Fruit fly (Drosophila melanogaster) whole organism, embryonic: ENCODE measurements around the gene CG9360.

Experiments used
- CG10366 ChIP-seq: fragments of 200-800 bp; sonication (Bioruptor generic); IDR thresholded peaks from 2 replicates; pipeline ENCODE4 v1.3.6; 2022; ENCODE audit warnings: missing biosample characterization, missing genetic modification characterization
- CG11247 ChIP-seq: fragments of 200-800 bp; sonication (Bioruptor generic); IDR thresholded peaks from 2 replicates; pipeline ENCODE4 v1.3.6; 2022; ENCODE audit warnings: missing biosample characterization, missing genetic modification characterization
- CG12155 ChIP-seq: fragments of 200-800 bp; sonication (Bioruptor generic); optimal IDR thresholded peaks from 3 replicates; lab custom pipeline; 2016; ENCODE audit warnings: missing biosample characterization, missing genetic modification characterization
- CG12391 ChIP-seq: fragments of 200-800 bp; sonication (Bioruptor generic); optimal IDR thresholded peaks from 3 replicates; lab custom pipeline; 2018; ENCODE audit warnings: missing biosample characterization, mild to moderate bottlenecking, missing genetic modification characterization, moderate library complexity
- CG13894 ChIP-seq: fragments of 200-800 bp; sonication (Bioruptor generic); optimal IDR thresholded peaks from 3 replicates; lab custom pipeline; 2018; ENCODE audit warnings: missing biosample characterization, mild to moderate bottlenecking, missing genetic modification characterization, moderate library complexity
- CG14667 ChIP-seq: fragments of 200-800 bp; sonication (Bioruptor generic); IDR thresholded peaks from 2 replicates; pipeline ENCODE4 v1.3.6; 2022; ENCODE audit warnings: missing biosample characterization, missing genetic modification characterization
- CG14710 ChIP-seq: fragments of 200-800 bp; sonication (Bioruptor generic); optimal IDR thresholded peaks from 3 replicates; lab custom pipeline; 2019; ENCODE audit warnings: missing biosample characterization, mild to moderate bottlenecking, missing genetic modification characterization, moderate library complexity
- CG14965 ChIP-seq: fragments of 200-800 bp; sonication (Bioruptor generic); optimal IDR thresholded peaks from 2 replicates; lab custom pipeline; 2016; ENCODE audit warnings: missing biosample characterization, missing genetic modification characterization, borderline replicate concordance
- CG16815 ChIP-seq: fragments of 200-800 bp; sonication (Bioruptor generic); optimal IDR thresholded peaks from 3 replicates; lab custom pipeline; 2017; ENCODE audit warnings: missing biosample characterization, mild to moderate bottlenecking, missing genetic modification characterization
- CG18011 ChIP-seq: fragments of 200-800 bp; sonication (Bioruptor generic); optimal IDR thresholded peaks from 2 replicates; lab custom pipeline; 2017; ENCODE audit warnings: missing biosample characterization, missing genetic modification characterization, mild to moderate bottlenecking, moderate library complexity, missing genotype
- CG2678 ChIP-seq: fragments of 200-800 bp; sonication (Bioruptor generic); optimal IDR thresholded peaks from 3 replicates; lab custom pipeline; 2019; ENCODE audit warnings: missing biosample characterization, mild to moderate bottlenecking, missing genetic modification characterization, moderate library complexity
- CG30403 ChIP-seq: fragments of 200-800 bp; sonication (Bioruptor generic); optimal IDR thresholded peaks from 3 replicates; lab custom pipeline; 2016; ENCODE audit warnings: missing biosample characterization, missing genetic modification characterization
- CG31388 ChIP-seq: fragments of 200-800 bp; sonication (Bioruptor generic); optimal IDR thresholded peaks from 2 replicates; lab custom pipeline; 2016; ENCODE audit warnings: missing biosample characterization, missing genetic modification characterization
- CG34376 ChIP-seq: fragments of 200-800 bp; sonication (Bioruptor generic); optimal IDR thresholded peaks from 2 replicates; lab custom pipeline; 2018; ENCODE audit warnings: missing biosample characterization, mild to moderate bottlenecking, missing genetic modification characterization
- CG5953 ChIP-seq: fragments of 200-800 bp; sonication (Bioruptor generic); IDR thresholded peaks from 2 replicates; pipeline ENCODE4 v1.3.6; 2022; ENCODE audit warnings: missing biosample characterization, missing genetic modification characterization
- CG6654 ChIP-seq: fragments of 200-800 bp; sonication (Bioruptor generic); optimal IDR thresholded peaks from 2 replicates; lab custom pipeline; 2017; ENCODE audit warnings: missing biosample characterization, mild to moderate bottlenecking, missing genetic modification characterization
- CG7786 ChIP-seq: fragments of 200-800 bp; sonication (Bioruptor generic); optimal IDR thresholded peaks from 2 replicates; lab custom pipeline; 2016; ENCODE audit warnings: missing biosample characterization, missing genetic modification characterization
- CG8388 ChIP-seq: fragments of 200-800 bp; sonication (Bioruptor generic); optimal IDR thresholded peaks from 2 replicates; lab custom pipeline; 2019; ENCODE audit warnings: missing biosample characterization, mild to moderate bottlenecking, missing genetic modification characterization, moderate library complexity
- CG8765 ChIP-seq: fragments of 200-800 bp; sonication (Bioruptor generic); IDR thresholded peaks from 2 replicates; pipeline ENCODE4 v1.3.6; 2022; ENCODE audit warnings: missing biosample characterization, missing genetic modification characterization
- CG9215 ChIP-seq: fragments of 200-800 bp; sonication (Bioruptor generic); IDR thresholded peaks from 2 replicates; pipeline ENCODE4 v1.3.6; 2022; ENCODE audit warnings: missing biosample characterization, missing genetic modification characterization
- CG9727 ChIP-seq: fragments of 200-800 bp; sonication (Bioruptor generic); optimal IDR thresholded peaks from 3 replicates; lab custom pipeline; 2017; ENCODE audit warnings: missing biosample characterization, mild to moderate bottlenecking, missing genetic modification characterization
- CG9817 ChIP-seq: fragments of 200-800 bp; sonication (Bioruptor generic); optimal IDR thresholded peaks from 2 replicates; lab custom pipeline; 2018; ENCODE audit warnings: missing biosample characterization, mild to moderate bottlenecking, missing genetic modification characterization, moderate library complexity
- Dek ChIP-seq: fragments of 200-800 bp; sonication (Bioruptor generic); optimal IDR thresholded peaks from 3 replicates; lab custom pipeline; 2019; ENCODE audit warnings: missing biosample characterization, mild to moderate bottlenecking, missing genetic modification characterization, moderate library complexity
- Doc2 ChIP-seq: fragments of 200-800 bp; sonication (Bioruptor generic); IDR thresholded peaks from 2 replicates; pipeline ENCODE4 v1.3.6; 2022; ENCODE audit warnings: missing biosample characterization, missing genetic modification characterization
- Fer1 ChIP-seq: fragments of 200-800 bp; sonication (Bioruptor generic); optimal IDR thresholded peaks from 2 replicates; lab custom pipeline; 2017; ENCODE audit warnings: missing biosample characterization, mild to moderate bottlenecking, missing genetic modification characterization
- Hey ChIP-seq: fragments of 200-800 bp; sonication (Bioruptor generic); optimal IDR thresholded peaks from 3 replicates; lab custom pipeline; 2018; ENCODE audit warnings: missing biosample characterization, mild to moderate bottlenecking, missing genetic modification characterization
- Hr39 ChIP-seq: fragments of >200 bp; optimal IDR thresholded peaks from 2 replicates; lab custom pipeline; 2017
- Med ChIP-seq: fragments of 200-800 bp; sonication (Bioruptor generic); peaks from one replicate; lab custom pipeline; 2016; ENCODE audit warnings: missing biosample characterization, missing genetic modification characterization, mild to moderate bottlenecking, inconsistent platforms, moderate library complexity
- Myb ChIP-seq: fragments of 200-800 bp; sonication (Bioruptor generic); optimal IDR thresholded peaks from 2 replicates; lab custom pipeline; 2016; ENCODE audit warnings: missing biosample characterization, missing genetic modification characterization
- NfI ChIP-seq: fragments of 200-800 bp; sonication (Bioruptor generic); optimal IDR thresholded peaks from 3 replicates; lab custom pipeline; 2018; ENCODE audit warnings: missing biosample characterization, mild to moderate bottlenecking, missing genetic modification characterization, moderate library complexity
- Oaz ChIP-seq: fragments of 200-800 bp; sonication (Bioruptor generic); IDR thresholded peaks from 2 replicates; pipeline ENCODE4 v1.3.6; 2022; ENCODE audit warnings: missing biosample characterization, missing genetic modification characterization
- YL-1 ChIP-seq: fragments of 200-800 bp; sonication (Bioruptor generic); optimal IDR thresholded peaks from 3 replicates; lab custom pipeline; 2017; ENCODE audit warnings: missing biosample characterization, mild to moderate bottlenecking, missing genetic modification characterization
- amos ChIP-seq: fragments of 200-800 bp; sonication (Bioruptor generic); IDR thresholded peaks from 2 replicates; pipeline ENCODE4 v1.3.6; 2022; ENCODE audit warnings: missing biosample characterization, missing genetic modification characterization; ENCODE audit not compliant: partially characterized antibody
- bsh ChIP-seq, 2 experiments: fragments of 200-800 bp; sonication (Bioruptor generic); optimal IDR thresholded peaks; 2 replicates each; lab custom pipeline; 2017 to 2018; ENCODE audit warnings: mild to moderate bottlenecking in 2 of 2, missing biosample characterization in 2 of 2, missing genetic modification characterization in 2 of 2, moderate library complexity in 1 of 2
- dimm ChIP-seq: fragments of 200-800 bp; sonication (Bioruptor generic); IDR thresholded peaks from 2 replicates; pipeline ENCODE4 v1.3.6; 2022; ENCODE audit warnings: missing biosample characterization, missing genetic modification characterization
- fd3F ChIP-seq: fragments of 200-800 bp; sonication (Bioruptor generic); optimal IDR thresholded peaks from 2 replicates; lab custom pipeline; 2018; ENCODE audit warnings: missing biosample characterization, mild to moderate bottlenecking, missing genetic modification characterization, moderate library complexity
- gem ChIP-seq: fragments of 200-800 bp; sonication (Bioruptor generic); optimal IDR thresholded peaks from 2 replicates; lab custom pipeline; 2019; ENCODE audit warnings: missing biosample characterization, mild to moderate bottlenecking, missing genetic modification characterization, moderate library complexity
- gro ChIP-seq: fragments of 200-800 bp; sonication (Bioruptor generic); optimal IDR thresholded peaks from 2 replicates; lab custom pipeline; 2016; ENCODE audit warnings: missing biosample characterization, missing genetic modification characterization
- ham ChIP-seq: fragments of 200-800 bp; sonication (Bioruptor generic); IDR thresholded peaks from 2 replicates; pipeline ENCODE4 v1.3.6; 2022; ENCODE audit warnings: missing biosample characterization, missing genetic modification characterization
- ken ChIP-seq: fragments of 200-800 bp; sonication (Bioruptor generic); IDR thresholded peaks from 3 replicates; pipeline ENCODE4 v1.3.6; 2022; ENCODE audit warnings: missing biosample characterization, missing genetic modification characterization
- lola ChIP-seq, 3 experiments: fragments of >200 bp in 2 of 3; fragments of 200-800 bp in 1 of 3; sonication (Bioruptor generic) in 1 of 3; optimal IDR thresholded peaks; 2 replicates each; lab custom pipeline; 2017 to 2019; ENCODE audit warnings: missing biosample characterization in 3 of 3, missing genetic modification characterization in 3 of 3, mild to moderate bottlenecking in 1 of 3, moderate library complexity in 1 of 3
- mld ChIP-seq: fragments of 200-800 bp; sonication (Bioruptor generic); IDR thresholded peaks from 3 replicates; pipeline ENCODE4 v1.3.6; 2022; ENCODE audit warnings: missing biosample characterization, missing genetic modification characterization; ENCODE audit not compliant: partially characterized antibody
- pzg ChIP-seq: fragments of 200-800 bp; sonication (Bioruptor generic); optimal IDR thresholded peaks from 3 replicates; lab custom pipeline; 2018; ENCODE audit warnings: missing biosample characterization, mild to moderate bottlenecking, missing genetic modification characterization, moderate library complexity
- repo ChIP-seq: fragments of 200-800 bp; sonication (Bioruptor generic); optimal IDR thresholded peaks from 2 replicates; lab custom pipeline; 2016; ENCODE audit warnings: missing biosample characterization, missing genetic modification characterization
- sd ChIP-seq: fragments of 200-800 bp; sonication (Bioruptor generic); optimal IDR thresholded peaks from 3 replicates; lab custom pipeline; 2018; ENCODE audit warnings: missing biosample characterization, mild to moderate bottlenecking, missing genetic modification characterization, moderate library complexity
- tna ChIP-seq: fragments of 200-800 bp; sonication (Bioruptor generic); IDR thresholded peaks from 2 replicates; pipeline ENCODE4 v1.3.6; 2022; ENCODE audit warnings: missing biosample characterization, missing genetic modification characterization; ENCODE audit not compliant: partially characterized antibody
- toy ChIP-seq: fragments of 200-800 bp; sonication (Bioruptor generic); IDR thresholded peaks from 2 replicates; pipeline ENCODE4 v1.3.6; 2022; ENCODE audit warnings: missing biosample characterization, missing genetic modification characterization
- trem ChIP-seq: fragments of 200-800 bp; optimal IDR thresholded peaks from 3 replicates; lab custom pipeline; 2019; ENCODE audit warnings: missing biosample characterization, mild to moderate bottlenecking, missing genetic modification characterization, moderate library complexity
- z ChIP-seq: fragments of 200-800 bp; sonication (Bioruptor generic); IDR thresholded peaks from 3 replicates; pipeline ENCODE4 v1.3.6; 2022; ENCODE audit warnings: missing biosample characterization, missing genetic modification characterization

The CG9360 gene

dm6 chrX:11788187-11788870 is 23.9 kb upstream of the CG9360 start (continued):
- peak; percentile 73 for TF ChIP-seq CG8388
- peak; percentile 23 for TF ChIP-seq CG31388 (GFP tag; lab: Kevin White, UChicago)
- no peak for TF ChIP-seq YL-1 (GFP tag; lab: Kevin White, UChicago)
- TF ChIP-seq CG7786 = peak; percentile 55
- no peak for TF ChIP-seq Hr39 (lab: Kevin White, UChicago)
- TF ChIP-seq CG14667 (GFP tag; lab: Robert Waterston, UW) = peak; percentile 64
- TF ChIP-seq CG30403 (GFP tag; lab: Kevin White, UChicago) = peak; percentile 78
- no peak for TF ChIP-seq ham
- TF ChIP-seq dimm (GFP tag; lab: Robert Waterston, UW) = no peak
- no peak for TF ChIP-seq toy (GFP tag; lab: Robert Waterston, UW)
- TF ChIP-seq Dek (tag; lab: Kevin White, UChicago) = peak; percentile 60
- TF ChIP-seq CG14965 (GFP tag; lab: Kevin White, UChicago) = no peak
- peak; percentile 48 for TF ChIP-seq CG14710 (tag; lab: Kevin White, UChicago)
- peak; percentile 70 for TF ChIP-seq Fer1 (GFP tag; lab: Kevin White, UChicago)
- TF ChIP-seq CG9215 (GFP tag; lab: Robert Waterston, UW) = no peak; the same call in 1 of the 2 replicates
- peak; percentile 93 for TF ChIP-seq Med (GFP tag; lab: Kevin White, UChicago)
- no peak for TF ChIP-seq amos
- TF ChIP-seq sd (tag; lab: Kevin White, UChicago) = peak; percentile 21
- peak; percentile 75 for TF ChIP-seq CG10366
- no peak for TF ChIP-seq repo (GFP tag; lab: Kevin White, UChicago)
- TF ChIP-seq Doc2 (GFP tag; lab: Robert Waterston, UW) = 0 out of 2 replicates have a peak, but pooled peaks have one; percentile 24
- peak; percentile 17 for TF ChIP-seq CG18011
- TF ChIP-seq CG34376 = no peak
- peak; percentile 65 for TF ChIP-seq CG9727
- TF ChIP-seq CG9817 = peak; percentile 21
- no peak for TF ChIP-seq CG13894 (tag; lab: Kevin White, UChicago)
- TF ChIP-seq Myb (GFP tag; lab: Kevin White, UChicago) = peak; percentile 26
- TF ChIP-seq CG5953 (GFP tag; lab: Robert Waterston, UW) = peak; percentile 65
- TF ChIP-seq mld = no peak
- peak; percentile 56 for TF ChIP-seq NfI (GFP tag; lab: Kevin White, UChicago)
- no peak for TF ChIP-seq pzg (GFP tag; lab: Kevin White, UChicago)
- TF ChIP-seq CG11247 (GFP tag; lab: Robert Waterston, UW) = peak; percentile 57
- no peak for TF ChIP-seq tna (GFP tag; lab: Robert Waterston, UW)
- TF ChIP-seq z = no peak
- TF ChIP-seq fd3F = peak; percentile 56
- peak; percentile 85 for TF ChIP-seq gem
- no peak for TF ChIP-seq Hey (tag; lab: Kevin White, UChicago)
- no peak for TF ChIP-seq gro
- peak; percentile 79 for TF ChIP-seq CG12391 (tag; lab: Kevin White, UChicago)
- TF ChIP-seq CG12155 (GFP tag; lab: Kevin White, UChicago) = peak; percentile 61
- peak; percentile 72 for TF ChIP-seq bsh (GFP tag; optimal IDR thresholded peaks at IDR 0.05; lab: Kevin White, UChicago)
- peak; percentile 48 for TF ChIP-seq CG16815 (GFP tag; lab: Kevin White, UChicago)
- TF ChIP-seq lola (GFP tag; optimal IDR thresholded peaks at IDR 0.05; lab: Kevin White, UChicago) = peak in 1 of 3 experiments; percentile 32
- TF ChIP-seq CG8765 (GFP tag; lab: Robert Waterston, UW) = 0 out of 2 replicates have a peak, but pooled peaks have one; percentile 23
- peak; percentile 81 for TF ChIP-seq ken (GFP tag; lab: Robert Waterston, UW)
- peak; percentile 17 for TF ChIP-seq trem (tag; lab: Kevin White, UChicago)
- peak; percentile 9 for TF ChIP-seq CG6654
- TF ChIP-seq Oaz (GFP tag; lab: Robert Waterston, UW) = peak; percentile 51; the same call in 1 of the 2 replicates
- peak; percentile 80 for TF ChIP-seq CG2678
